Fruit fly (Drosophila melanogaster): ENCODE data around the gene ds.

- TF ChIP-seq CG7368 (GFP tag; optimal IDR thresholded peaks at IDR 0.05) = no peak
- no peak for TF ChIP-seq CG6276 (GFP tag; optimal IDR thresholded peaks at IDR 0.05)
- no peak for TF ChIP-seq eg (GFP tag; IDR thresholded peaks at IDR 0.05)
- TF ChIP-seq CG11294 (GFP tag; IDR thresholded peaks at IDR 0.05) = no peak
- TF ChIP-seq OdsH (GFP tag; optimal IDR thresholded peaks at IDR 0.05) = no peak
- TF ChIP-seq CG11902 (GFP tag; optimal IDR thresholded peaks at IDR 0.05) = no peak
- no peak for TF ChIP-seq fd59A (GFP tag; optimal IDR thresholded peaks at IDR 0.05)
- TF ChIP-seq CG6854 (GFP tag; optimal IDR thresholded peaks at IDR 0.05) = no peak
- no peak for TF ChIP-seq topi (GFP tag; optimal IDR thresholded peaks at IDR 0.05)
- TF ChIP-seq achi (GFP tag; optimal IDR thresholded peaks at IDR 0.05) = no peak
- TF ChIP-seq Gug (GFP tag; IDR thresholded peaks at IDR 0.05) = no peak
Observed at dm6 chr2L:625352-625751, 89.4 kb downstream of the ds start, which contains the start of gene CG2839.
